Fruit fly (Drosophila melanogaster): ENCODE data around the gene CG7443.
A peak's percentile ranks its signal among the peaks of the same experiment; 100 is the strongest.

The CG7443 gene

DNA sequence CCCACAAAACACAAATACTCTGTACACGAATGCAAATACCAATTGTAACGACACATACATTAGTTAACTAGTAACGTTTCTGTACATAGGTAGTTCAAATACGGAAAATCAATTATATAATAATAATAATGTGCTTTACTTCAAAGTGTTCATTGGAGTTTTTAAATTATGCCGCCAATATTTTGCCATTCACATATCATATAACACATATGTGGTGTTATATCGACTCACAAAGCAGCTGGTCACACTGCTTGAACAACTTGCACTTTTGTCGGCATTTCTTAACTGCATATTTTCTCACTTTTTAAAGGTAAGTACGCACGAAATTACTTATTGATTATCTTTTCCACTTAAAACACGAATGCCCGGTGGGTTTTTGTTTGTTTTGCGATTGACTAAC, 20.1 kb downstream of the CG7443 start, which contains the start of gene DppIII (continued):
- TF ChIP-seq Vsx1 (GFP tag; optimal IDR thresholded peaks at IDR 0.05) (no peak), CG12236 (GFP tag; optimal IDR thresholded peaks at IDR 0.05) (no peak), CG2116 (GFP tag; optimal IDR thresholded peaks at IDR 0.05) (no peak), Pdp1 (GFP tag; optimal IDR thresholded peaks at IDR 0.05) (peak in 1 of 2 experiments; percentile 84), CG3995 (GFP tag; optimal IDR thresholded peaks at IDR 0.05) (no peak), CG10147 (GFP tag; optimal IDR thresholded peaks at IDR 0.05) (no peak), bowl (GFP tag; IDR thresholded peaks at IDR 0.05) (no peak), CG15601 (tag; optimal IDR thresholded peaks at IDR 0.05) (no peak), HHEX (GFP tag; optimal IDR thresholded peaks at IDR 0.05) (no peak), gfzf (GFP tag; optimal IDR thresholded peaks at IDR 0.05) (peak; percentile 65), ind (GFP tag; optimal IDR thresholded peaks at IDR 0.05) (no peak), gce (GFP tag; IDR thresholded peaks at IDR 0.05) (no peak), Sry-δ (GFP tag; optimal IDR thresholded peaks at IDR 0.05) (no peak), CG1233 (GFP tag; optimal IDR thresholded peaks at IDR 0.05) (no peak), lov (optimal IDR thresholded peaks at IDR 0.05) (no peak), lov (GFP tag; IDR thresholded peaks at IDR 0.05) (no peak), CG10321 (GFP tag; IDR thresholded peaks at IDR 0.05) (no peak), cad (GFP tag; optimal IDR thresholded peaks at IDR 0.05) (no peak), ERR (GFP tag; optimal IDR thresholded peaks at IDR 0.05) (no peak), chn (GFP tag; optimal IDR thresholded peaks at IDR 0.05) (no peak), Dp (GFP tag; optimal IDR thresholded peaks at IDR 0.05) (peak; percentile 78), CG8089 (GFP tag; optimal IDR thresholded peaks at IDR 0.05) (no peak), sug (tag; optimal IDR thresholded peaks at IDR 0.05) (no peak), CG10979 (tag; optimal IDR thresholded peaks at IDR 0.05) (no peak), CG11247 (GFP tag; IDR thresholded peaks at IDR 0.05) (no peak), CG17612 (GFP tag; IDR thresholded peaks at IDR 0.05) (no peak), lola (GFP tag; optimal IDR thresholded peaks at IDR 0.05) (no peak), pita (GFP tag; optimal IDR thresholded peaks at IDR 0.05) (no peak), CG1603 (tag; optimal IDR thresholded peaks at IDR 0.05) (peak; percentile 1), Nf-YC (tag; optimal IDR thresholded peaks at IDR 0.05) (no peak), PHDP (tag; optimal IDR thresholded peaks at IDR 0.05) (no peak), CG9215 (GFP tag; IDR thresholded peaks at IDR 0.05) (no peak), CG3838 (GFP tag; optimal IDR thresholded peaks at IDR 0.05) (no peak), stwl (tag; optimal IDR thresholded peaks at IDR 0.05) (peak; percentile 35), hbn (GFP tag; IDR thresholded peaks at IDR 0.05; ENCODE audit: partially characterized antibody) (no peak), CG9797 (GFP tag; optimal IDR thresholded peaks at IDR 0.05) (peak; percentile 7), unpg (GFP tag; optimal IDR thresholded peaks at IDR 0.05) (no peak), unc-4 (GFP tag; IDR thresholded peaks at IDR 0.05; ENCODE audit: partially characterized antibody) (0 out of 2 replicates have a peak, but pooled peaks have one; percentile 27), crc (GFP tag; optimal IDR thresholded peaks at IDR 0.05) (no peak), CG3065 (GFP tag; optimal IDR thresholded peaks at IDR 0.05) (no peak), ato (GFP tag; IDR thresholded peaks at IDR 0.05; ENCODE audit: partially characterized antibody) (no peak), CG7357 (GFP tag; IDR thresholded peaks at IDR 0.05) (no peak)

DNA sequence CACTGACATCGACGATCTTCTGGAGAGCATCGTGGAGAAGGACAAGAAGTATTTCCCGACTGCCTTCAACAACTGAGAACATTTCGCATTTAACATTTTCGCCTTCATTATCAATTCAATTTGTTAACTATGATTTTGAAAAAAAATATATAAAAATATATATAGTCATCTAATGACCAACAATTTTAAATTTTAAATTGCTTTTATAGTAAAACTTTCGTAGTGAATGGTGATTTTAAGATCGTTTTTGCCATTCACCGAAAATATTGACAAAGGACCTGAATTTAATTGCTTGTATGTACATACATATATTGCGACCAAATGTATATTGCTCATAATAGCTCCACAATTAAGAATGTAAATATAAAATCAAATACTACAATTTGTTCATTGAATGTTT, 23.2 kb downstream of the CG7443 start, which contains the start of gene CG7352:
TSS of gene CG7352 (plus strand) at position 301 of the 400 bp plus-strand sequence.
- TF ChIP-seq stwl (tag; optimal IDR thresholded peaks at IDR 0.05) (peak; percentile 23), Antp (GFP tag; optimal IDR thresholded peaks at IDR 0.05) (no peak)
